Worm (Caenorhabditis elegans) whole organism, L3 larva: Measurements from ENCODE around the gene K04A8.20.

Experiments
- ama-1 ChIP-seq: fragments of 150-350 bp; optimal IDR thresholded peaks from 2 replicates; lab custom pipeline; 2018
- ceh-28 ChIP-seq: fragments of 150-350 bp; optimal IDR thresholded peaks from 2 replicates; lab custom pipeline; 2014; ENCODE audit warnings: missing biosample characterization, missing genetic modification reagents, missing genetic modification characterization
- elt-2 ChIP-seq: sonication (generic microtip); optimal IDR thresholded peaks from 2 replicates; lab custom pipeline; 2016; ENCODE audit warnings: missing genetic modification reagents, mild to moderate bottlenecking, missing genetic modification characterization, missing compliant biosample characterization
- jun-1 ChIP-seq: fragments of 150-350 bp; optimal IDR thresholded peaks from 2 replicates; lab custom pipeline; 2014; ENCODE audit warnings: missing biosample characterization, missing genetic modification reagents, missing genetic modification characterization
- lin-39 ChIP-seq: fragments of 150-350 bp; optimal IDR thresholded peaks from 2 replicates; lab custom pipeline; 2018; ENCODE audit warnings: missing biosample characterization, missing genetic modification reagents, missing genetic modification characterization
- nfya-1 ChIP-seq: sonication (generic microtip); optimal IDR thresholded peaks from 2 replicates; lab custom pipeline; 2017; ENCODE audit warnings: missing genetic modification characterization, mild to moderate bottlenecking, missing compliant biosample characterization, antibody characterized with exemption, moderate library complexity; ENCODE audit not compliant: insufficient read depth
- nhr-12 ChIP-seq: fragments of 150-350 bp; optimal IDR thresholded peaks from 2 replicates; lab custom pipeline; 2014; ENCODE audit warnings: missing biosample characterization, missing genetic modification characterization
- nhr-237 ChIP-seq: fragments of 150-350 bp; optimal IDR thresholded peaks from 2 replicates; lab custom pipeline; 2014; ENCODE audit warnings: missing biosample characterization, missing genetic modification characterization

DNA sequence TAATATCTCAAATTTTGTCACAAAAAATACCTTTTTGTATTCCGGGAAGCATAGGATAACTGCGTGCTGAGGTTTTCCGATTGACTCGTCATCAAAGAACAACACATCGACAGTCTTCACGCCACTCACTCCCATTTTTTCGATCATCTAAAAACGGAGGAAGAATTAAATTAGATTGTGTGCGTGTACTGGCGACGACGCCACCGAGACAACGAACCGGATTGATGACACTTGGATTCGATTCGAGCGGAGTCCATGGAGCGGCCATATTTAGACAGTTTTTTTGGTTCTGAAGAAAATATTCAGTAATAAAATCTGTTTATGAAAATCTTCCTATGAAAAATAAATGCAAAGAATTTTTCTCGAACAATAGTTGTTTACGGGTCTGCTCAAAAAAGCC is 38.1 kb upstream of the K04A8.20 start, which contains the start of gene ubh-1:
- no peak for TF ChIP-seq elt-2
- TF ChIP-seq lin-39 (tag; lab: Kevin White, UChicago): no peak
- TF ChIP-seq nhr-12: no peak
- TF ChIP-seq nfya-1: no peak
- TF ChIP-seq nhr-237: no peak
- TF ChIP-seq ceh-28 (tag; lab: Kevin White, UChicago): no peak
- TF ChIP-seq jun-1 (tag; lab: Kevin White, UChicago): no peak
- peak; percentile 52 for TF ChIP-seq ama-1 (lab: Kevin White, UChicago)
